Fruit fly (Drosophila melanogaster) whole organism, prepupa: ENCODE data around the gene CG7916.

Source experiments
- CG8119 ChIP-seq: fragments of 200-800 bp; sonication (Bioruptor generic); IDR thresholded peaks from 3 replicates; pipeline ENCODE4 v1.3.6; 2022; ENCODE audit warnings: missing biosample characterization, missing genetic modification characterization
- Gug ChIP-seq: fragments of 200-800 bp; sonication (Bioruptor generic); IDR thresholded peaks from 2 replicates; pipeline ENCODE4 v1.3.6; 2022; ENCODE audit warnings: missing biosample characterization, missing genetic modification characterization
- Hr4 ChIP-seq: fragments of 200-800 bp; sonication (Bioruptor generic); optimal IDR thresholded peaks from 3 replicates; lab custom pipeline; 2016; ENCODE audit warnings: missing biosample characterization, missing genetic modification characterization
- Sox15 ChIP-seq: fragments of 200-800 bp; sonication (Bioruptor generic); optimal IDR thresholded peaks from 3 replicates; lab custom pipeline; 2016; ENCODE audit warnings: missing biosample characterization, missing genetic modification characterization
- dsx ChIP-seq: fragments of 200-800 bp; optimal IDR thresholded peaks from 3 replicates; lab custom pipeline; 2019; ENCODE audit warnings: missing biosample characterization, mild to moderate bottlenecking, missing genetic modification characterization, moderate library complexity; ENCODE audit not compliant: poor library complexity, severe bottlenecking
- fkh ChIP-seq: fragments of 200-800 bp; sonication (Bioruptor generic); optimal IDR thresholded peaks from 3 replicates; lab custom pipeline; 2017; ENCODE audit warnings: missing biosample characterization, mild to moderate bottlenecking, missing genetic modification characterization, moderate library complexity

DNA sequence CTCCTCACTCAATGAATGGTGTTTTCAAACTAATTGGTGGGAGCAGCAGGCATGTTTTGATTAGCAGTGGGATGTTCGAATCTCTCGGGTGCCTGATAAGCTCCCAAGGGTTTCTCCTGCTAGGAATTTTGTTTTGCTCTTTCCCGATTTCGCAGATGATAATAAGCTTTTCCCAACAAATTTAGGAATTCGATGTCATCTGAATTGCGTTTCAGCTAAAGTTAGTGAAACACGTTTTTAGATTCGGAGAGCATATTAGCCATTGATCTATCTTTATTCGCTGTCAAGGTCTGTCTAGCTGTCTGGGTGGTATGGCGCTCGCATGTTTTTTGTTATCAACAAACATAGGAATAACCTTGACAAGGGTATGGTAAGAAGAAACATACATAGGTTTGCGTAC, 5.0 kb upstream of the CG7916 start, which contains the start of gene CG33307:
- TF ChIP-seq fkh (GFP tag; lab: Kevin White, UChicago) (no peak), Sox15 (GFP tag; lab: Kevin White, UChicago) (no peak), Hr4 (GFP tag; lab: Kevin White, UChicago) (no peak), dsx (no peak), CG8119 (GFP tag; lab: Robert Waterston, UW) (no peak), Gug (GFP tag; lab: Robert Waterston, UW) (no peak)
